Fruit fly (Drosophila melanogaster): ENCODE data around the gene Six4.
A peak's percentile ranks its signal among the peaks of the same experiment; 100 is the strongest.

Gene Six4

DNA sequence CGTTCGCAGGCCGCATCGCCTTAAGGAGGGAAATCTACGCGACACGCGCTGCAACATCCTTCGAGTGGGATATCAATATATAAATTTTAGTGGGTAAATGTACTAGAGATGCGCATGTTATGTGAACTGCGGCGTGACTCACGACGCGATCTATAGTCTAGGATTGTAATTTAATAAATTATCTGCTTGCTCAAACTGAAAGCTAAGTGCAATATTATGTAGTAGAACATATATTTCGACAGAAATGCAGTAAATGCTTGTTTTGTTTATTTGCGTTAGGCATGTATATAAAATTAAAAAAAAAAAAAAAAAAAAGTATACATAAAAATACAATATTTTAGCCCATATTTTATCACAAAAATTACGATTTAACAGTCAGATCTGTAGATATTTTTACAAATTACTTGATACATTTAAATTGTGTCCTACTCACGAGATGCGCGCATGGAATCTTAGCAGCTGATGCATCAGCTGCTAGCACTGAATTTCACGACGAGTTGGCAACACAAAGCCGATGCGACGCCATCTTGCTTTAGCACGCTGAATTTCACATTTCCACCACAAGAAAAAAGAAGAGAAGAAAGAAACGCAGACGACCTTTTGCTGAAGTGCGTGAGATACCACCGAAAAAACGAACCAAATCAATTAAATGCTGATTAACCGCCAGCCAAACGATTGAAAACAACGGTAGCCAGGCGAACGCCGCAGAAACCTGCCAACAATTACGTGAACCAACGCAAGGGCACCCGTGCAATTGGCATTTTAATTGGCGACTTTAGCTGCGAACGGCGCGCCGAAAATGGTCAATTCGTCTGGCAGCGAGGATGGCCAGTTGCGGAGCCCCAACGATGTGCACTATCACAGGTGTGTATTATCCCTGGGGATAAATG is 21.3 kb downstream of the Six4 start, which contains the start of the genes CG4042 and Pitslre (continued):
- TF ChIP-seq CG31365 (tag; optimal IDR thresholded peaks at IDR 0.05) (no peak), CG8944 (GFP tag; optimal IDR thresholded peaks at IDR 0.05) (no peak), da (GFP tag; optimal IDR thresholded peaks at IDR 0.05) (no peak), al (GFP tag; IDR thresholded peaks at IDR 0.05) (no peak; the same call in none of the 2 replicates), slou (GFP tag; optimal IDR thresholded peaks at IDR 0.05) (peak; percentile 30), Mes4 (GFP tag; optimal IDR thresholded peaks at IDR 0.05) (no peak), D (optimal IDR thresholded peaks at IDR 0.05) (no peak), D (GFP tag; optimal IDR thresholded peaks at IDR 0.05) (peak; percentile 28), B-H2 (GFP tag; optimal IDR thresholded peaks at IDR 0.05) (no peak), Mad (GFP tag; optimal IDR thresholded peaks at IDR 0.05) (no peak), CG34224 (GFP tag; IDR thresholded peaks at IDR 0.05; ENCODE audit: partially characterized antibody) (peak; percentile 70; the same call in 2 of the 3 replicates), ac (GFP tag; optimal IDR thresholded peaks at IDR 0.05) (no peak), zen (tag; optimal IDR thresholded peaks at IDR 0.05) (no peak), CG3065 (GFP tag; optimal IDR thresholded peaks at IDR 0.05) (no peak), CG10979 (tag; optimal IDR thresholded peaks at IDR 0.05) (peak; percentile 10), CG17385 (GFP tag; optimal IDR thresholded peaks at IDR 0.05) (peak; percentile 32), Ravus (GFP tag; IDR thresholded peaks at IDR 0.05) (no peak), CG10147 (GFP tag; optimal IDR thresholded peaks at IDR 0.05) (peak; percentile 11), CG7786 (GFP tag; optimal IDR thresholded peaks at IDR 0.05) (no peak), bowl (GFP tag; IDR thresholded peaks at IDR 0.05) (no peak), CoRest (tag; optimal IDR thresholded peaks at IDR 0.05) (peak; percentile 26), croc (GFP tag; conservative IDR thresholded peaks at IDR 0.05) (no peak), CG11398 (GFP tag; optimal IDR thresholded peaks at IDR 0.05) (no peak), CG10209 (GFP tag; optimal IDR thresholded peaks at IDR 0.05) (peak; percentile 28), psq (GFP tag; optimal IDR thresholded peaks at IDR 0.05) (peak; percentile 5), NK7.1 (GFP tag; optimal IDR thresholded peaks at IDR 0.05) (no peak), Camta (GFP tag; optimal IDR thresholded peaks at IDR 0.05) (no peak), ci (GFP tag; IDR thresholded peaks at IDR 0.05) (no peak), CG12236 (GFP tag; optimal IDR thresholded peaks at IDR 0.05) (no peak), CG43689 (GFP tag; IDR thresholded peaks at IDR 0.05) (no peak), CG14710 (tag; optimal IDR thresholded peaks at IDR 0.05) (peak; percentile 37), crc (GFP tag; optimal IDR thresholded peaks at IDR 0.05) (no peak), CG11093 (GFP tag; IDR thresholded peaks at IDR 0.05) (no peak), repo (GFP tag; optimal IDR thresholded peaks at IDR 0.05) (no peak), bsh (GFP tag; optimal IDR thresholded peaks at IDR 0.05) (peak in 1 of 2 experiments; percentile 5), CG1603 (tag; optimal IDR thresholded peaks at IDR 0.05) (no peak), fd102C (GFP tag; optimal IDR thresholded peaks at IDR 0.05) (no peak), CG8089 (GFP tag; optimal IDR thresholded peaks at IDR 0.05) (no peak), row (GFP tag; IDR thresholded peaks at IDR 0.05) (peak; percentile 86), fu2 (GFP tag; optimal IDR thresholded peaks at IDR 0.05) (no peak), CG14667 (GFP tag; IDR thresholded peaks at IDR 0.05) (no peak), Rx (GFP tag; IDR thresholded peaks at IDR 0.05) (no peak), otp (GFP tag; IDR thresholded peaks at IDR 0.05) (no peak), Sry-δ (GFP tag; optimal IDR thresholded peaks at IDR 0.05) (peak; percentile 55), CG2129 (GFP tag; IDR thresholded peaks at IDR 0.05; ENCODE audit: partially characterized antibody) (peak; percentile 72), CG6791 (GFP tag; IDR thresholded peaks at IDR 0.05; ENCODE audit: partially characterized antibody) (0 out of 3 replicates have a peak, but pooled peaks have one; percentile 54), CG7271 (tag; optimal IDR thresholded peaks at IDR 0.05) (no peak), Optix (GFP tag; IDR thresholded peaks at IDR 0.05) (no peak), br (optimal IDR thresholded peaks at IDR 0.05) (no peak), ase (GFP tag; IDR thresholded peaks at IDR 0.05) (0 out of 3 replicates have a peak, but pooled peaks have one; percentile 14)

Measured in whole organism, embryonic.